Worm (Caenorhabditis elegans) whole organism, L4/young adult: Measurements from ENCODE around the gene fbxb-107.
A peak's percentile ranks its signal among the peaks of the same experiment; 100 is the strongest.

Source experiments
- W03F9.2 ChIP-seq: fragments of 150-350 bp; optimal IDR thresholded peaks from 2 replicates; lab custom pipeline; 2014; ENCODE audit warnings: missing biosample characterization, missing genetic modification characterization
- dao-5 ChIP-seq: sonication (generic microtip); optimal IDR thresholded peaks from 2 replicates; lab custom pipeline; 2016; ENCODE audit warnings: missing genotype, missing genetic modification characterization, moderate library complexity, missing compliant biosample characterization
- him-1 ChIP-seq: sonication (generic microtip); optimal IDR thresholded peaks from 2 replicates; lab custom pipeline; 2016; ENCODE audit warnings: missing genotype, missing genetic modification reagents, missing genetic modification characterization, missing compliant biosample characterization

fbxb-107 gene

ce11 chrII:2797951-2798350, 39.4 kb downstream of the fbxb-107 start:
- TF ChIP-seq W03F9.2 (tag; lab: Kevin White, UChicago) (no peak), dao-5 (tag; lab: Kevin White, UChicago) (no peak), him-1 (tag; lab: Kevin White, UChicago) (no peak)

ce11 chrII:2800550-2801233, 42.1 kb downstream of the fbxb-107 start, which contains the start of gene nhr-119:
TSS of gene nhr-119 (minus strand) at chrII:2800600.
- no peak for TF ChIP-seq dao-5 (tag; lab: Kevin White, UChicago)
- TF ChIP-seq W03F9.2 (tag; lab: Kevin White, UChicago), result peak; percentile 38

- no peak for TF ChIP-seq him-1 (tag; lab: Kevin White, UChicago)
- TF ChIP-seq W03F9.2 (tag; lab: Kevin White, UChicago), result no peak
- TF ChIP-seq dao-5 (tag; lab: Kevin White, UChicago), result no peak
Observed at ce11 chrII:2801764-2802163, 43.2 kb downstream of the fbxb-107 start.

ce11 chrII:2802804-2803586, 44.4 kb downstream of the fbxb-107 start:
- TF ChIP-seq dao-5 (tag; lab: Kevin White, UChicago) (no peak), him-1 (tag; lab: Kevin White, UChicago) (no peak), W03F9.2 (tag; lab: Kevin White, UChicago) (no peak)

ce11 chrII:2804245-2804644, 45.7 kb downstream of the fbxb-107 start:
- TF ChIP-seq dao-5 (tag; lab: Kevin White, UChicago) (no peak), him-1 (tag; lab: Kevin White, UChicago) (no peak)

DNA sequence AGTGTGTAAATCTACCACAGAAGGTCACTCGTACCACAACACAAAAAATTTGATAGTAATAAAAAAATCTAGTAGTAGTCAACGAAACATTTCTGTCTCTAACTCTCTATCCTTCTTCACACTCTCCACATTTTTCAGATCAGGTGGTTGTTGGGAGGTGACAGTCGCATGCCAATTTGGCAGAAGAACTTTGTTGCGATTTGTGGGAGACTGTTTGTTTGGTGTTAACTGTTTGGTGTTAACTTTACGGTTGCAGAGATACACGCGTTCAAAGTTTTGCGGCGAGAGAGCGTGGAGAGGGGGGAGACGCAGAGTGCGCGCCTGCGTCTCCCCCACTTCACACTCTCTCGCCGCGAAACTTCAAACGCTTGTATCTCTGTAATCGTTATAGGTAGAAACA, 46.4 kb downstream of the fbxb-107 start:
- TF ChIP-seq dao-5 (tag; lab: Kevin White, UChicago) (no peak), W03F9.2 (tag; lab: Kevin White, UChicago) (no peak), him-1 (tag; lab: Kevin White, UChicago) (no peak)

ce11 chrII:2805566-2805965, 47.0 kb downstream of the fbxb-107 start:
- TF ChIP-seq W03F9.2 (tag; lab: Kevin White, UChicago), result no peak
- no peak for TF ChIP-seq dao-5 (tag; lab: Kevin White, UChicago)
- TF ChIP-seq him-1 (tag; lab: Kevin White, UChicago), result no peak

ce11 chrII:2807674-2808206, 49.2 kb downstream of the fbxb-107 start, which contains the start of gene K12H6.12:
TSS of gene K12H6.12 (plus strand) at chrII:2808156.
- TF ChIP-seq him-1 (tag; lab: Kevin White, UChicago), result no peak
- TF ChIP-seq W03F9.2 (tag; lab: Kevin White, UChicago), result no peak
- no peak for TF ChIP-seq dao-5 (tag; lab: Kevin White, UChicago)
